Worm (Caenorhabditis elegans) whole organism, young adult: Measurements from ENCODE around the gene srh-257.
"Not testable (repeated sequence)": the region's sequence is repeated elsewhere in the genome, so short reads cannot be mapped to it uniquely, and the experiment has no call there.

Experiments used
- B0019.2 ChIP-seq: fragments of 200-800 bp; sonication (Bioruptor generic); conservative IDR thresholded peaks from 2 replicates; pipeline ENCODE4 v1.3.6; 2022; ENCODE audit warnings: missing genetic modification reagents, missing genetic modification characterization, missing compliant biosample characterization
- B0035.1 ChIP-seq: sonication (generic microtip); optimal IDR thresholded peaks from 2 replicates; lab custom pipeline; 2016; ENCODE audit warnings: missing genetic modification characterization, mild to moderate bottlenecking, missing compliant biosample characterization, missing genotype, missing genetic modification reagents
- B0261.1 ChIP-seq: sonication (generic microtip); optimal IDR thresholded peaks from 2 replicates; lab custom pipeline; 2016; ENCODE audit warnings: mild to moderate bottlenecking, missing genetic modification characterization, moderate library complexity, missing compliant biosample characterization
- F55B11.4 ChIP-seq: sonication (generic microtip); optimal IDR thresholded peaks from 2 replicates; lab custom pipeline; 2016; ENCODE audit warnings: missing compliant biosample characterization, missing genetic modification characterization, borderline replicate concordance; ENCODE audit not compliant: insufficient read depth
- K12H6.12 ChIP-seq: fragments of 200-800 bp; sonication (Bioruptor generic); optimal IDR thresholded peaks from 2 replicates; lab custom pipeline; 2018; ENCODE audit warnings: mild to moderate bottlenecking, missing genetic modification characterization, missing compliant biosample characterization
- Y56A3A.18 ChIP-seq: fragments of 200-800 bp; sonication (Bioruptor generic); IDR thresholded peaks from 2 replicates; pipeline ENCODE4 v1.3.6; 2022; ENCODE audit warnings: missing genetic modification reagents, missing genetic modification characterization, missing compliant biosample characterization
- aptf-2 ChIP-seq: fragments of 200-800 bp; sonication (Bioruptor generic); conservative IDR thresholded peaks from 2 replicates; pipeline ENCODE4 v1.3.6; 2022; ENCODE audit warnings: missing genetic modification reagents, missing genetic modification characterization, missing compliant biosample characterization
- athp-1 ChIP-seq: sonication (generic microtip); optimal IDR thresholded peaks from 2 replicates; lab custom pipeline; 2017; ENCODE audit warnings: mild to moderate bottlenecking, missing genetic modification characterization, missing compliant biosample characterization
- ceh-40 ChIP-seq: fragments of 200-800 bp; sonication (Bioruptor generic); IDR thresholded peaks from 2 replicates; pipeline ENCODE4 v1.3.6; 2022; ENCODE audit warnings: missing genetic modification characterization, missing compliant biosample characterization
- ceh-91 ChIP-seq: fragments of 200-800 bp; sonication (Bioruptor generic); IDR thresholded peaks from 2 replicates; pipeline ENCODE4 v1.3.6; 2022; ENCODE audit warnings: missing genetic modification reagents, missing genetic modification characterization, missing compliant biosample characterization
- dpff-1 ChIP-seq: sonication (generic microtip); optimal IDR thresholded peaks from 2 replicates; lab custom pipeline; 2017; ENCODE audit warnings: mild to moderate bottlenecking, missing genetic modification characterization, missing compliant biosample characterization
- efl-1 ChIP-seq: fragments of 150-350 bp; optimal IDR thresholded peaks from 2 replicates; lab custom pipeline; 2014; ENCODE audit warnings: missing biosample characterization, missing genetic modification reagents, missing genetic modification characterization
- hmg-1.2 ChIP-seq: fragments of 200-800 bp; sonication (Bioruptor generic); IDR thresholded peaks from 2 replicates; pipeline ENCODE4 v1.3.6; 2022; ENCODE audit warnings: missing genetic modification reagents, missing genetic modification characterization, missing compliant biosample characterization
- hsf-1 ChIP-seq: fragments of 200-800 bp; sonication (Bioruptor generic); IDR thresholded peaks from 2 replicates; pipeline ENCODE4 v1.3.6; 2022; ENCODE audit warnings: missing genetic modification reagents, missing genetic modification characterization, missing compliant biosample characterization
- let-526 ChIP-seq: fragments of 200-800 bp; sonication (Bioruptor generic); IDR thresholded peaks from 2 replicates; pipeline ENCODE4 v1.3.6; 2022; ENCODE audit warnings: missing genetic modification reagents, missing genetic modification characterization, missing compliant biosample characterization
- let-607 ChIP-seq, 2 experiments: fragments of 200-800 bp in 1 of 2; sonication (Bioruptor generic) in 1 of 2; sonication (generic microtip) in 1 of 2; optimal IDR thresholded peaks; 2 replicates each; lab custom pipeline; 2016 to 2018; ENCODE audit warnings: mild to moderate bottlenecking in 2 of 2, missing compliant biosample characterization in 2 of 2, missing genetic modification characterization in 2 of 2, moderate library complexity in 2 of 2, missing genotype in 1 of 2
- lin-54 ChIP-seq: fragments of 200-800 bp; sonication (Bioruptor generic); optimal IDR thresholded peaks from 2 replicates; lab custom pipeline; 2018; ENCODE audit warnings: mild to moderate bottlenecking, missing genetic modification characterization, missing compliant biosample characterization
- lir-1 ChIP-seq: fragments of 200-800 bp; sonication (Bioruptor generic); conservative IDR thresholded peaks from 2 replicates; pipeline ENCODE4 v1.3.6; 2022; ENCODE audit warnings: missing genetic modification reagents, missing genetic modification characterization, missing compliant biosample characterization
- lsl-1 ChIP-seq: fragments of 200-800 bp; sonication (Bioruptor generic); optimal IDR thresholded peaks from 2 replicates; lab custom pipeline; 2018; ENCODE audit warnings: mild to moderate bottlenecking, missing genetic modification characterization, moderate library complexity, missing compliant biosample characterization
- madf-3 ChIP-seq: fragments of 200-800 bp; sonication (Bioruptor generic); IDR thresholded peaks from 2 replicates; pipeline ENCODE4 v1.3.6; 2022; ENCODE audit warnings: missing genetic modification reagents, missing genetic modification characterization, missing compliant biosample characterization
- madf-6 ChIP-seq: fragments of 200-800 bp; sonication (Bioruptor generic); IDR thresholded peaks from 2 replicates; pipeline ENCODE4 v1.3.6; 2022; ENCODE audit warnings: missing genetic modification reagents, missing genetic modification characterization, missing compliant biosample characterization
- mcd-1 ChIP-seq: fragments of 200-800 bp; sonication (Bioruptor generic); IDR thresholded peaks from 2 replicates; pipeline ENCODE4 v1.3.6; 2022; ENCODE audit warnings: missing genetic modification reagents, missing genetic modification characterization, missing compliant biosample characterization
- pbrm-1 ChIP-seq: fragments of 200-800 bp; sonication (Bioruptor generic); IDR thresholded peaks from 2 replicates; pipeline ENCODE4 v1.3.6; 2022; ENCODE audit warnings: missing genetic modification reagents, missing genetic modification characterization, missing compliant biosample characterization
- rpc-1 ChIP-seq, 2 experiments: fragments of 150-350 bp in 1 of 2; sonication (generic microtip) in 1 of 2; optimal IDR thresholded peaks; 2 replicates each; lab custom pipeline; 2014 to 2018; ENCODE audit warnings: missing biosample characterization in 1 of 2, missing genetic modification characterization in 1 of 2, missing genetic modification reagents in 1 of 2, missing genotype in 1 of 2
- sea-2 ChIP-seq: fragments of 200-800 bp; sonication (Bioruptor generic); IDR thresholded peaks from 2 replicates; pipeline ENCODE4 v1.3.6; 2022; ENCODE audit warnings: missing genetic modification characterization, missing compliant biosample characterization
- snpc-1.3 ChIP-seq: sonication (generic microtip); optimal IDR thresholded peaks from 2 replicates; lab custom pipeline; 2017; ENCODE audit warnings: missing genetic modification characterization, mild to moderate bottlenecking, missing compliant biosample characterization, antibody characterized with exemption, moderate library complexity, missing genotype, missing genetic modification reagents; ENCODE audit not compliant: insufficient read depth
- snpc-3.4 ChIP-seq: sonication (generic microtip); optimal IDR thresholded peaks from 2 replicates; lab custom pipeline; 2017; ENCODE audit warnings: missing genetic modification characterization, mild to moderate bottlenecking, missing compliant biosample characterization, antibody characterized with exemption, moderate library complexity, missing genotype, missing genetic modification reagents
- snpc-4 ChIP-seq, 5 experiments: fragments of 150-350 bp in 1 of 5; sonication (generic microtip) in 4 of 5; optimal IDR thresholded peaks; 2 replicates each; lab custom pipeline; 2014 to 2018; ENCODE audit warnings: missing genetic modification characterization in 5 of 5, missing biosample characterization in 3 of 5, antibody characterized with exemption in 2 of 5, mild to moderate bottlenecking in 2 of 5, missing compliant biosample characterization in 2 of 5, missing genotype in 2 of 5, moderate library complexity in 2 of 5, missing genetic modification reagents in 1 of 5
- tbp1 ChIP-seq: fragments of 200-800 bp; sonication (Bioruptor generic); optimal IDR thresholded peaks from 2 replicates; lab custom pipeline; 2018; ENCODE audit warnings: mild to moderate bottlenecking, missing genetic modification characterization, missing compliant biosample characterization
- tlf-1 ChIP-seq: fragments of 200-800 bp; sonication (Bioruptor generic); optimal IDR thresholded peaks from 2 replicates; lab custom pipeline; 2018; ENCODE audit warnings: mild to moderate bottlenecking, missing genetic modification characterization, missing compliant biosample characterization
- xnd-1 ChIP-seq: sonication (generic microtip); optimal IDR thresholded peaks from 2 replicates; lab custom pipeline; 2016; ENCODE audit warnings: missing genotype, missing genetic modification reagents, missing genetic modification characterization, missing compliant biosample characterization
- ztf-18 ChIP-seq: sonication (generic microtip); optimal IDR thresholded peaks from 2 replicates; lab custom pipeline; 2016; ENCODE audit warnings: missing genotype, mild to moderate bottlenecking, missing genetic modification characterization, missing compliant biosample characterization
- ztf-25 ChIP-seq: fragments of 200-800 bp; sonication (Bioruptor generic); IDR thresholded peaks from 2 replicates; pipeline ENCODE4 v1.3.6; 2022; ENCODE audit warnings: missing genetic modification reagents, missing genetic modification characterization, missing compliant biosample characterization
- ztf-28 ChIP-seq: fragments of 200-800 bp; sonication (Bioruptor generic); IDR thresholded peaks from 2 replicates; pipeline ENCODE4 v1.3.6; 2022; ENCODE audit warnings: missing genetic modification reagents, missing genetic modification characterization, missing compliant biosample characterization
- ztf-3 ChIP-seq: fragments of 200-800 bp; sonication (Bioruptor generic); optimal IDR thresholded peaks from 2 replicates; lab custom pipeline; 2018; ENCODE audit warnings: mild to moderate bottlenecking, missing genetic modification characterization, missing compliant biosample characterization

srh-257 gene

DNA sequence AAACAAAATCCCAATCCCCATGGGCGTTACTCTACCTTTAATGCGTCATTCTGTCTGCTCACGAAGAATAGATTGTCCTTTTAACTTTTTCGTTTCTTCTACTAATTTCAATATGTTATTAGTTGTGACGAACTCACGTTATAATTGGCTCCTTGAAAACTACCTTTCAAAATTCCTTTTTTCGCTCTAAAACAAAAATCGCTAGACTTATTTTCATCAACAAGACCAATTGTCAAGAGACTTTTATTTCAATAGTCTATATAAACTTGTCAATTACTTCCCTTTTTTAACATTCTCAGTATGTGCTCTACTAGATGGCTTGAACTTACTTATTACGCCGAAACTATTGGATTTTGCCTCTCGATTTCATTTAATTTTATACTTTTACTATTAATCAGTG lies 22.3 kb upstream of the srh-257 start, which contains the start of gene str-102:
TSS of gene str-102 (plus strand) at position 301 of the 400 bp plus-strand sequence.
- TF ChIP-seq ztf-3 (no peak), B0035.1 (tag; lab: Kevin White, UChicago) (no peak)

DNA sequence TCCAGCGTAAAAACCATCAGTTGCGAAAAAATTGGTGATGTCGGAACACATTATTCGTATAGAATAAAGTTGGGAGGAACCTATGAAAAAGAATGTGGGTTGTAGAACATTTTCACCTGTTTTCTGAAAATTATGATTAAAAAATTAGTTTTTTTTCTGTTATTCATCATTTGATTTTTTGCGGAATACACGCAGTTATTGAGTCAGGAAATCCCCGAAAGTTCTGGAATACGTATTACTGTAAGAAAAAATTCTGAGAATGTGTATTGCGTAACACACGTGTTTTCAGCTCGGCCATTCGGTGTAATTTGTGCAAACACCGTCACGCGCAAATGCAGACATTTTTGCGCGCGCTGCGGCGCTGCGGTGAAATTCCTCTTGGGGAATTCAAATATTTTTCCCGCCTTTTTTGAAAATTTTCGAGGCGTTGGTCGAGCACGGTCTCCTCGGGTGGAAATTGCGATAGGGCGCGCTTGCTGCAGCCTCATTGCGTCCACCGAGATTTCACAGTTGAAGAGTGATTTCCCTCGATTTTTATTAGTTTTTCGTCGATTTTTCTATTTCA lies 18.1 kb upstream of the srh-257 start, which contains the start of gene srh-170:
TSS of gene srh-170 (minus strand) at position 51 of the 565 bp plus-strand sequence.
- TF ChIP-seq mcd-1 (peak; percentile 74), ztf-28 (GFP tag; lab: Robert Waterston, UW) (0 out of 2 replicates have a peak, but pooled peaks have one; percentile 30), snpc-1.3 (tag; lab: Kevin White, UChicago) (no peak), madf-3 (no peak), aptf-2 (GFP tag; lab: Robert Waterston, UW) (0 out of 2 replicates have a peak, but pooled peaks have one; percentile 33), madf-6 (GFP tag; lab: Robert Waterston, UW) (peak; percentile 57), hsf-1 (0 out of 2 replicates have a peak, but pooled peaks have one; percentile 30), lin-54 (GFP tag; lab: Kevin White, UChicago) (peak; percentile 12)
- TF ChIP-seq, all 124 proteins: peak for 6

- peak; percentile 76 for TF ChIP-seq tbp1
- TF ChIP-seq B0261.1 (tag; lab: Kevin White, UChicago) = peak; percentile 50
- not testable (repeated sequence) for TF ChIP-seq rpc-1 (optimal IDR thresholded peaks at IDR 0.05; lab: Kevin White, UChicago)
- TF ChIP-seq rpc-1 (tag; optimal IDR thresholded peaks at IDR 0.05; lab: Kevin White, UChicago) = peak; percentile 42
These were observed 16.4 kb upstream of the srh-257 start for ce11 chrV:15390599-15390998.

DNA sequence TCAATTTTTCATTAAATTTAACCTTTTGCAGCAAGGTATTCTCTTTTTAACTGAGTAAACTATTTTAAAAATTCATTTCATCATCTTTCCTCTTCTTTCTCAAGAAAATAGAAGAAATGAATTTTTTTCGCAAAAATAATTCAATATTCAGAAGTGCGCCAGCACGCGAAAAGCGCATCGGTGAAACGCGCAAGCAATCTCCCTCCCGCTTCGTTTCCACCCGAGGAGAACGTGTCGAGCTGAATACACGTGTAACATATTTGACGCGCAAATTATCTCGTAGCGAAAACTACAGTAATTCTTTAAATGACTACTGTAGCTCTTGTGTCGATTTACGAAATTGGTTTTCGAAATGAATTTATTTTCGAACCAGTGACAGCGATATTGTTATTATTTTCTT lies 15.0 kb upstream of the srh-257 start:
- TF ChIP-seq lsl-1 (GFP tag; lab: Kevin White, UChicago) (peak; percentile 62), F55B11.4 (no peak), madf-6 (GFP tag; lab: Robert Waterston, UW) (peak; percentile 11; the same call in 1 of the 2 replicates), athp-1 (tag; lab: Kevin White, UChicago) (no peak), lir-1 (no peak), sea-2 (GFP tag; lab: Robert Waterston, UW) (no peak), hmg-1.2 (GFP tag; lab: Robert Waterston, UW) (0 out of 2 replicates have a peak, but pooled peaks have one; percentile 12), ceh-40 (GFP tag; lab: Robert Waterston, UW) (no peak), ztf-18 (tag; lab: Kevin White, UChicago) (peak; percentile 73), mcd-1 (peak; percentile 45; the same call in 1 of the 2 replicates), K12H6.12 (tag; lab: Kevin White, UChicago) (no peak), ceh-91 (GFP tag; lab: Robert Waterston, UW) (no peak)

ce11 chrV:15394906-15395305 lies 12.1 kb upstream of the srh-257 start, which contains the start of gene T06E6.1:
Gene T06E6.1, minus strand, starts transcription at chrV:15394961.
- peak; percentile 10 for TF ChIP-seq lin-54 (GFP tag; lab: Kevin White, UChicago)
- TF ChIP-seq Y56A3A.18 (GFP tag; lab: Robert Waterston, UW) = no peak

DNA sequence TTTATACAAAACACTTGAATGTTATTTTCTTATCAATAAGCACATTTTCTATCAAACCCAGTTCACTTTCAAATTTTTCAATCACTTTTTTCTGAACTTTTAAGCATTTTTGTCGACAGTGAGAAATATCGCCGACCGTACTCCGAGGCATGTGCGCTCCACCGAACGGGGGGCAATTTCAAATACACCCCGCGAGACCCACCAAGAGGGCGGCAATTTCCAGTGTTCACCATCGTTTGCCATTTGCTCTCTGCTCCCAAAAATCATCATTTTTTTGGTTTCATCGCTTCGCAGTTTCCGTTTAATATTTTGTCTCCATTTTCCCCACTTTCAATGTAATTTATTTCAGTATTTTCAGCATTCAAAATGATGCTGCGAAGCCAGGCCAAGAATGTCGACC lies 11.7 kb upstream of the srh-257 start, which contains the start of gene cyb-3:
TSS of gene cyb-3 (plus strand) at position 350 of the 400 bp plus-strand sequence.
- no peak for TF ChIP-seq let-526 (GFP tag; lab: Robert Waterston, UW)
- TF ChIP-seq athp-1 (tag; lab: Kevin White, UChicago) = peak; percentile 7
- peak; percentile 53 for TF ChIP-seq tbp1
- peak; percentile 48 for TF ChIP-seq tlf-1 (GFP tag; lab: Kevin White, UChicago)
- peak; percentile 89 for TF ChIP-seq madf-3
- peak; percentile 80 for TF ChIP-seq B0019.2 (GFP tag; lab: Robert Waterston, UW)
- no peak for TF ChIP-seq B0035.1 (tag; lab: Kevin White, UChicago)
- TF ChIP-seq dpff-1 (tag; lab: Kevin White, UChicago) = no peak
- TF ChIP-seq ztf-25 (GFP tag; lab: Robert Waterston, UW) = no peak
- peak; percentile 95 for TF ChIP-seq efl-1 (GFP tag; lab: Kevin White, UChicago)
- peak; percentile 68 for TF ChIP-seq snpc-3.4 (tag; lab: Kevin White, UChicago)
- no peak for TF ChIP-seq ceh-40 (GFP tag; lab: Robert Waterston, UW)
- TF ChIP-seq snpc-4 (GFP tag; optimal IDR thresholded peaks at IDR 0.05; lab: Kevin White, UChicago) = peak; percentile 1
- TF ChIP-seq snpc-4 (tag; optimal IDR thresholded peaks at IDR 0.05; lab: Kevin White, UChicago) = peak in 1 of 4 experiments; percentile 53
- peak; percentile 82 for TF ChIP-seq xnd-1 (tag; lab: Kevin White, UChicago)
- TF ChIP-seq ztf-18 (tag; lab: Kevin White, UChicago) = peak; percentile 20
- peak; percentile 75 for TF ChIP-seq lin-54 (GFP tag; lab: Kevin White, UChicago)
- peak; percentile 28; the same call in 1 of the 2 replicates for TF ChIP-seq pbrm-1
- TF ChIP-seq let-607 (tag; optimal IDR thresholded peaks at IDR 0.05; lab: Kevin White, UChicago) = no peak
